Worm (Caenorhabditis elegans) whole organism, L3 larva: ENCODE data around the gene htp-1.

ENCODE experiments used
- ama-1 ChIP-seq: fragments of 150-350 bp; optimal IDR thresholded peaks from 2 replicates; lab custom pipeline; 2018
- ceh-82 ChIP-seq: fragments of 150-350 bp; optimal IDR thresholded peaks from 2 replicates; lab custom pipeline; 2014; ENCODE audit warnings: missing biosample characterization, missing genetic modification characterization
- mdl-1 ChIP-seq: fragments of 150-350 bp; optimal IDR thresholded peaks from 2 replicates; lab custom pipeline; 2014; ENCODE audit warnings: missing biosample characterization, missing genetic modification characterization
- nhr-11 ChIP-seq: fragments of 150-350 bp; optimal IDR thresholded peaks from 2 replicates; lab custom pipeline; 2014; ENCODE audit warnings: missing biosample characterization, missing genetic modification characterization
- nhr-76 ChIP-seq: fragments of 150-350 bp; sonication (generic microtip); optimal IDR thresholded peaks from 5 replicates; lab custom pipeline; 2014; ENCODE audit warnings: missing biosample characterization, missing genetic modification characterization
- nhr-77 ChIP-seq: fragments of 150-350 bp; optimal IDR thresholded peaks from 2 replicates; lab custom pipeline; 2014; ENCODE audit warnings: missing biosample characterization, missing genetic modification characterization
- snpc-4 ChIP-seq: fragments of 150-350 bp; optimal IDR thresholded peaks from 2 replicates; lab custom pipeline; 2014; ENCODE audit warnings: missing biosample characterization, missing genetic modification characterization

ce11 chrIV:5344168-5344567, 47.2 kb downstream of the htp-1 start:
- TF ChIP-seq ceh-82 (tag; lab: Kevin White, UChicago) (no peak), nhr-77 (tag; lab: Kevin White, UChicago) (no peak), nhr-76 (no peak), ama-1 (lab: Kevin White, UChicago) (no peak), snpc-4 (tag; lab: Kevin White, UChicago) (no peak), nhr-11 (no peak), mdl-1 (tag; lab: Kevin White, UChicago) (no peak)
